Fruit fly (Drosophila melanogaster) whole organism, prepupa: ENCODE measurements around the gene Acp98AB.

Source experiments
- Blimp-1 ChIP-seq: fragments of 200-800 bp; sonication (Bioruptor generic); optimal IDR thresholded peaks from 3 replicates; lab custom pipeline; 2017; ENCODE audit warnings: missing biosample characterization, missing genetic modification characterization, mild to moderate bottlenecking, moderate library complexity, missing genetic modification reagents
- CG10669 ChIP-seq: fragments of 200-800 bp; sonication (Bioruptor generic); optimal IDR thresholded peaks from 3 replicates; lab custom pipeline; 2018; ENCODE audit warnings: missing biosample characterization, mild to moderate bottlenecking, missing genetic modification characterization, moderate library complexity
- CG11902 ChIP-seq: fragments of 200-800 bp; sonication (Bioruptor generic); optimal IDR thresholded peaks from 3 replicates; lab custom pipeline; 2016; ENCODE audit warnings: missing biosample characterization, missing genetic modification characterization
- CG15336 ChIP-seq: fragments of 200-800 bp; sonication (Bioruptor generic); IDR thresholded peaks from 2 replicates; pipeline ENCODE4 v1.3.6; 2022; ENCODE audit warnings: missing biosample characterization, missing genetic modification characterization
- CG16779 ChIP-seq: fragments of 200-800 bp; sonication (Bioruptor generic); optimal IDR thresholded peaks from 3 replicates; lab custom pipeline; 2017; ENCODE audit warnings: missing biosample characterization, mild to moderate bottlenecking, missing genetic modification characterization
- CG31627 ChIP-seq: fragments of 200-800 bp; sonication (Bioruptor generic); optimal IDR thresholded peaks from 3 replicates; lab custom pipeline; 2016; ENCODE audit warnings: missing biosample characterization, missing genetic modification characterization
- CG34406 ChIP-seq: fragments of 200-800 bp; sonication (Bioruptor generic); optimal IDR thresholded peaks from 3 replicates; lab custom pipeline; 2016; ENCODE audit warnings: missing biosample characterization, missing genetic modification characterization
- CG3919 ChIP-seq: fragments of 200-800 bp; sonication (Bioruptor generic); optimal IDR thresholded peaks from 3 replicates; lab custom pipeline; 2016; ENCODE audit warnings: missing biosample characterization, missing genetic modification characterization
- CG4318 ChIP-seq: fragments of 200-800 bp; sonication (Bioruptor generic); optimal IDR thresholded peaks from 3 replicates; lab custom pipeline; 2017; ENCODE audit warnings: missing biosample characterization, mild to moderate bottlenecking, missing genetic modification characterization
- CG6163 ChIP-seq: fragments of 200-800 bp; sonication (Bioruptor generic); IDR thresholded peaks from 3 replicates; pipeline ENCODE4 v1.3.6; 2022; ENCODE audit warnings: missing biosample characterization, missing genetic modification characterization
- CG6792 ChIP-seq: fragments of 200-800 bp; sonication (Bioruptor generic); optimal IDR thresholded peaks from 3 replicates; lab custom pipeline; 2016; ENCODE audit warnings: missing biosample characterization, missing genetic modification characterization
- CG6808 ChIP-seq: fragments of 200-800 bp; sonication (Bioruptor generic); optimal IDR thresholded peaks from 3 replicates; lab custom pipeline; 2017; ENCODE audit warnings: missing biosample characterization, missing genetic modification characterization, mild to moderate bottlenecking, moderate library complexity, missing genetic modification reagents
- CG6854 ChIP-seq: fragments of 200-800 bp; sonication (Bioruptor generic); optimal IDR thresholded peaks from 2 replicates; lab custom pipeline; 2017; ENCODE audit warnings: missing biosample characterization, mild to moderate bottlenecking, missing genetic modification characterization
- CG7368 ChIP-seq: fragments of 200-800 bp; sonication (Bioruptor generic); optimal IDR thresholded peaks from 3 replicates; lab custom pipeline; 2016; ENCODE audit warnings: missing biosample characterization, missing genetic modification characterization
- CG8319 ChIP-seq: fragments of 200-800 bp; sonication (Bioruptor generic); optimal IDR thresholded peaks from 3 replicates; lab custom pipeline; 2016; ENCODE audit warnings: missing biosample characterization, missing genetic modification characterization
- CG8632 ChIP-seq: fragments of 200-800 bp; sonication (Bioruptor generic); optimal IDR thresholded peaks from 3 replicates; lab custom pipeline; 2016; ENCODE audit warnings: missing biosample characterization, missing genetic modification characterization
- CG9139 ChIP-seq: fragments of 200-800 bp; sonication (Bioruptor generic); optimal IDR thresholded peaks from 3 replicates; lab custom pipeline; 2017; ENCODE audit warnings: missing biosample characterization, mild to moderate bottlenecking, missing genetic modification characterization
- Eip78C ChIP-seq: fragments of 200-800 bp; sonication (Bioruptor generic); peaks from one replicate; lab custom pipeline; 2016; ENCODE audit warnings: missing biosample characterization, missing genetic modification characterization
- Eip93F ChIP-seq: fragments of 200-800 bp; sonication (Bioruptor generic); optimal IDR thresholded peaks from 2 replicates; lab custom pipeline; 2016; ENCODE audit warnings: missing biosample characterization, mild to moderate bottlenecking, missing genetic modification characterization
- Ets21C ChIP-seq: fragments of 200-800 bp; sonication (Bioruptor generic); optimal IDR thresholded peaks from 3 replicates; lab custom pipeline; 2016; ENCODE audit warnings: missing biosample characterization, missing genetic modification characterization
- Gug ChIP-seq: fragments of 200-800 bp; sonication (Bioruptor generic); IDR thresholded peaks from 2 replicates; pipeline ENCODE4 v1.3.6; 2022; ENCODE audit warnings: missing biosample characterization, missing genetic modification characterization
- Hr38 ChIP-seq: sonication (Bioruptor generic); optimal IDR thresholded peaks from 2 replicates; lab custom pipeline; 2016; ENCODE audit warnings: missing biosample characterization, missing genetic modification characterization
- Hr39 ChIP-seq: fragments of 200-800 bp; sonication (Bioruptor generic); optimal IDR thresholded peaks from 2 replicates; lab custom pipeline; 2016; ENCODE audit warnings: missing biosample characterization, missing genetic modification characterization
- Hr4 ChIP-seq: fragments of 200-800 bp; sonication (Bioruptor generic); optimal IDR thresholded peaks from 3 replicates; lab custom pipeline; 2016; ENCODE audit warnings: missing biosample characterization, missing genetic modification characterization
- Lpt ChIP-seq: fragments of 200-800 bp; sonication (Bioruptor generic); optimal IDR thresholded peaks from 3 replicates; lab custom pipeline; 2016; ENCODE audit warnings: missing biosample characterization, missing genetic modification characterization
- Met ChIP-seq: fragments of 200-800 bp; sonication (Bioruptor generic); optimal IDR thresholded peaks from 3 replicates; lab custom pipeline; 2016; ENCODE audit warnings: missing biosample characterization, missing genetic modification characterization
- Sox102F ChIP-seq: fragments of 200-800 bp; sonication (Bioruptor generic); optimal IDR thresholded peaks from 2 replicates; lab custom pipeline; 2016; ENCODE audit warnings: missing biosample characterization, mild to moderate bottlenecking, missing genetic modification characterization
- Sox14 ChIP-seq: fragments of 200-800 bp; sonication (Bioruptor generic); optimal IDR thresholded peaks from 3 replicates; lab custom pipeline; 2016; ENCODE audit warnings: missing biosample characterization, missing genetic modification characterization
- Sox15 ChIP-seq: fragments of 200-800 bp; sonication (Bioruptor generic); optimal IDR thresholded peaks from 3 replicates; lab custom pipeline; 2016; ENCODE audit warnings: missing biosample characterization, missing genetic modification characterization
- achi ChIP-seq: fragments of 200-800 bp; sonication (Bioruptor generic); optimal IDR thresholded peaks from 3 replicates; lab custom pipeline; 2016; ENCODE audit warnings: missing biosample characterization, missing genetic modification characterization
- acj6 ChIP-seq: fragments of 200-800 bp; sonication (Bioruptor generic); optimal IDR thresholded peaks from 3 replicates; lab custom pipeline; 2016; ENCODE audit warnings: missing biosample characterization, missing genetic modification characterization
- cyc ChIP-seq: fragments of 200-800 bp; sonication (Bioruptor generic); optimal IDR thresholded peaks from 3 replicates; lab custom pipeline; 2016; ENCODE audit warnings: missing biosample characterization, missing genetic modification characterization
- dac ChIP-seq: fragments of 200-800 bp; sonication (Bioruptor generic); optimal IDR thresholded peaks from 2 replicates; lab custom pipeline; 2017; ENCODE audit warnings: missing biosample characterization, mild to moderate bottlenecking, missing genetic modification characterization
- esn ChIP-seq: fragments of 200-800 bp; sonication (Bioruptor generic); optimal IDR thresholded peaks from 2 replicates; lab custom pipeline; 2016; ENCODE audit warnings: missing biosample characterization, mild to moderate bottlenecking, missing genetic modification characterization, moderate library complexity
- fd59A ChIP-seq: fragments of 200-800 bp; sonication (Bioruptor generic); optimal IDR thresholded peaks from 2 replicates; lab custom pipeline; 2017; ENCODE audit warnings: missing biosample characterization, mild to moderate bottlenecking, missing genetic modification characterization, missing genetic modification reagents
- fd85E ChIP-seq: fragments of 200-800 bp; sonication (Bioruptor generic); optimal IDR thresholded peaks from 3 replicates; lab custom pipeline; 2016; ENCODE audit warnings: missing biosample characterization, missing genetic modification characterization
- fkh ChIP-seq: fragments of 200-800 bp; sonication (Bioruptor generic); optimal IDR thresholded peaks from 3 replicates; lab custom pipeline; 2017; ENCODE audit warnings: missing biosample characterization, mild to moderate bottlenecking, missing genetic modification characterization, moderate library complexity
- lz ChIP-seq: fragments of 200-800 bp; sonication (Bioruptor generic); optimal IDR thresholded peaks from 3 replicates; lab custom pipeline; 2016; ENCODE audit warnings: missing biosample characterization, missing genetic modification characterization
- pdm3 ChIP-seq: fragments of 200-800 bp; sonication (Bioruptor generic); optimal IDR thresholded peaks from 3 replicates; lab custom pipeline; 2016; ENCODE audit warnings: missing biosample characterization, missing genetic modification characterization
- salr ChIP-seq, 2 experiments: fragments of 200-800 bp; sonication (Bioruptor generic); optimal IDR thresholded peaks; 3 replicates each; lab custom pipeline; 2016 to 2018; ENCODE audit warnings: missing biosample characterization in 2 of 2, missing genetic modification characterization in 2 of 2, mild to moderate bottlenecking in 1 of 2
- spab ChIP-seq: fragments of 200-800 bp; sonication (Bioruptor generic); optimal IDR thresholded peaks from 2 replicates; lab custom pipeline; 2017; ENCODE audit warnings: missing biosample characterization, mild to moderate bottlenecking, missing genetic modification characterization, missing genetic modification reagents
- svp ChIP-seq: fragments of 200-800 bp; sonication (Bioruptor generic); peaks from one replicate; lab custom pipeline; 2016; ENCODE audit warnings: missing biosample characterization, missing genetic modification characterization
- topi ChIP-seq: fragments of 200-800 bp; sonication (Bioruptor generic); optimal IDR thresholded peaks from 3 replicates; lab custom pipeline; 2016; ENCODE audit warnings: missing biosample characterization, missing genetic modification characterization
- vri ChIP-seq: fragments of 200-800 bp; sonication (Bioruptor generic); optimal IDR thresholded peaks from 3 replicates; lab custom pipeline; 2016; ENCODE audit warnings: missing biosample characterization, mild to moderate bottlenecking, missing genetic modification characterization

Gene Acp98AB

DNA sequence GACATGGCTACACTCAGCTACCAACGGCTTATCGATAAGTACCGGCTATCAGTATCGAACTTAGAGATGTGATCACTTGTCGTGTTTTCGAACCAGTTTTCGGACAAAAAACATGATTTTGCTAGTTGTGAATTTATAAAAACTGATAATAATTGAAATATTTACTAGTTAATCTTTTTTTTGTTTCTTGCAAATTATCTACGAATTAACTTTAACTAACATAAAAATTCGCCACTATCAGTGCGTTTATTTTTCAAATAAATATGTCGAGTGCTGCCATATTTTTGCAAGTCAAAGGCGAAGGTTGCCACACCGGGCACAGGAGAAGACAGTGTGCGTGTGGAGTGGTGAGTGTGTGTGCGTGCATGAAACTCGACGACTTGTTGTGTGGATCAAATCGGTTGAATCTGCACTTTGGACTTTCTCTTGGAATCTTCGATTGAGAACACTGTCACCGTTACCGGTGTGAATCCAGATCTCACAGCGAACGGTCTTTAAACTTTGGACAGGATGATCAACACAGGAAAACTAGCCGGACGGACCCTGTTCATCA, 17.4 kb upstream of the Acp98AB start, which contains the start of gene Hsdl2 (continued):
- TF ChIP-seq Gug (GFP tag; lab: Robert Waterston, UW) (no peak), Sox14 (GFP tag; lab: Kevin White, UChicago) (peak; percentile 50), CG4318 (GFP tag; lab: Kevin White, UChicago) (no peak), CG6163 (GFP tag; lab: Robert Waterston, UW) (peak; percentile 56; the same call in 2 of the 3 replicates), svp (GFP tag; lab: Kevin White, UChicago) (peak; percentile 98), CG8319 (peak; percentile 68), fkh (GFP tag; lab: Kevin White, UChicago) (no peak), Sox15 (no peak), vri (no peak), cyc (GFP tag; lab: Kevin White, UChicago) (peak; percentile 51), CG16779 (peak; percentile 92), fd85E (GFP tag; lab: Kevin White, UChicago) (peak; percentile 72), fd59A (GFP tag; lab: Kevin White, UChicago) (no peak), CG31627 (peak; percentile 36), esn (no peak), achi (GFP tag; lab: Kevin White, UChicago) (peak; percentile 63), CG6808 (GFP tag; lab: Kevin White, UChicago) (peak; percentile 93), CG6854 (peak; percentile 98), acj6 (GFP tag; lab: Kevin White, UChicago) (peak; percentile 29), Eip93F (peak; percentile 26), Blimp-1 (GFP tag; lab: Kevin White, UChicago) (peak; percentile 69), Hr38 (GFP tag; lab: Kevin White, UChicago) (no peak), topi (GFP tag; lab: Kevin White, UChicago) (peak; percentile 64), Ets21C (peak; percentile 55), CG10669 (GFP tag; lab: Kevin White, UChicago) (peak; percentile 84), CG6792 (GFP tag; lab: Kevin White, UChicago) (peak; percentile 7), salr (GFP tag; optimal IDR thresholded peaks at IDR 0.05; lab: Kevin White, UChicago) (peak; percentile 64 to 76), Hr4 (peak; percentile 47), pdm3 (GFP tag; lab: Kevin White, UChicago) (peak; percentile 56), CG34406 (GFP tag; lab: Kevin White, UChicago) (no peak), CG8632 (GFP tag; lab: Kevin White, UChicago) (no peak), Hr39 (GFP tag; lab: Kevin White, UChicago) (peak; percentile 27)
- TF ChIP-seq, all 60 proteins: peak for 44

dm6 chr3R:27679019-27679418, 15.7 kb upstream of the Acp98AB start, which contains the start of gene CG12883:
Gene CG12883 (plus strand): TSS chr3R:27679291.
- TF ChIP-seq lz (no peak), CG15336 (GFP tag; lab: Robert Waterston, UW) (no peak), vri (no peak), fd85E (GFP tag; lab: Kevin White, UChicago) (no peak), Sox14 (GFP tag; lab: Kevin White, UChicago) (peak; percentile 19), svp (GFP tag; lab: Kevin White, UChicago) (peak; percentile 49), CG8319 (no peak), Met (GFP tag; lab: Kevin White, UChicago) (no peak), CG31627 (no peak), Eip93F (no peak), spab (no peak), Eip78C (GFP tag; lab: Kevin White, UChicago) (peak; percentile 35), Sox102F (no peak), esn (no peak), salr (GFP tag; optimal IDR thresholded peaks at IDR 0.05; lab: Kevin White, UChicago) (no peak), CG6808 (GFP tag; lab: Kevin White, UChicago) (no peak)
- TF ChIP-seq, all 60 proteins: peak for 3

DNA sequence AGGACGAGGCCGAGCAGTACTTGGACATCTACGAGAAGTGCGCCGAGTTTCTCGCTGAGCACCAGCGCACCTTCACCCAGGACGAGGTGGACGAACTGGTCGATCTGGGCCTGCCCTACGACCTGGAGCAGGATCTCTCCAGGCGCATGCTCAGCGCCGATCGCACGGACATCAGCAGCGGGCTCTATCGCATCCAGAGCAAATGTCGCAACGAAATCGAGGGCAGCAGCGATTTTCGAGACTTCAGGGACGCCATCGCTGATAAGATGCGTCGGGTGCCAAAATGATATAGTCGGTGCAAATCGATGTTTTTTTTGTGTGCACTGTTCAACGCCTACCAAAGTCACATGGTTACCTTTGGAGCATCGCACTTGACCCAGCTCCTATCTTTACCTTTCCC, 15.0 kb upstream of the Acp98AB start:
- TF ChIP-seq salr (GFP tag; optimal IDR thresholded peaks at IDR 0.05; lab: Kevin White, UChicago) (no peak), achi (GFP tag; lab: Kevin White, UChicago) (no peak), Hr4 (no peak), fd59A (GFP tag; lab: Kevin White, UChicago) (no peak), CG15336 (GFP tag; lab: Robert Waterston, UW) (no peak), CG3919 (GFP tag; lab: Kevin White, UChicago) (no peak), Blimp-1 (GFP tag; lab: Kevin White, UChicago) (no peak), Hr38 (GFP tag; lab: Kevin White, UChicago) (no peak), Lpt (GFP tag; lab: Kevin White, UChicago) (no peak), CG16779 (no peak), dac (no peak), CG11902 (GFP tag; lab: Kevin White, UChicago) (no peak), Eip78C (GFP tag; lab: Kevin White, UChicago) (peak; percentile 47), CG7368 (no peak), CG9139 (GFP tag; lab: Kevin White, UChicago) (no peak), svp (GFP tag; lab: Kevin White, UChicago) (peak; percentile 89), fkh (GFP tag; lab: Kevin White, UChicago) (no peak)
